Worm (Caenorhabditis elegans) whole organism, late embryonic: ENCODE results near the gene srx-125.

Experiments
- ceh-2 ChIP-seq: sonication (generic microtip); optimal IDR thresholded peaks from 2 replicates; lab custom pipeline; 2016; ENCODE audit warnings: missing genotype, missing genetic modification characterization, missing compliant biosample characterization
- ceh-34 ChIP-seq: sonication (generic microtip); optimal IDR thresholded peaks from 2 replicates; lab custom pipeline; 2016; ENCODE audit warnings: mild to moderate bottlenecking, missing genetic modification characterization, missing compliant biosample characterization
- ceh-45 ChIP-seq: fragments of 200-800 bp; sonication (Bioruptor generic); IDR thresholded peaks from 2 replicates; pipeline ENCODE4 v1.3.6; 2022; ENCODE audit warnings: missing genetic modification reagents, missing genetic modification characterization, missing compliant biosample characterization
- gmeb-2 ChIP-seq: sonication (generic microtip); optimal IDR thresholded peaks from 2 replicates; lab custom pipeline; 2016; ENCODE audit warnings: missing genetic modification characterization, inconsistent platforms, missing compliant biosample characterization
- pha-4 ChIP-seq: fragments of 150-350 bp; optimal IDR thresholded peaks from 2 replicates; lab custom pipeline; 2018; ENCODE audit warnings: missing biosample characterization, missing genetic modification reagents, missing genetic modification characterization

DNA sequence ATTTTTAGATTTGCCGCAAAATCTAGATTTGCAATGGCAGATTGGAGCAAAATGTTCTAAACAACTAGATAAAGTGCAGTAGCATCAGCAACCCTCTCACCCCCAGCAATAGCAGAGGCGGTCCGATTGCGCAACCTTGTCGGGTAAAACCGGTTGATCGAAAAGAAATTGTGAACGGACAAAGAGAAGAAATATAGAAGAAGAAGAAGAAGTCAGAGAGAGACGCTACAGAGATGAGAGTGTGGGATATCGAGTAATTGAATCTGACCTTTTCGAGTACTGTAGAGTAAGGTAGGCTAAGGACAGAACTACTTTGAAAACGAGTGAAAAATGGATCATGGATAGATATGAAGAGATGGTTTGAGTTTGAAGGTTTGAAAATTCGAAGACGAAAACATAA is 8.7 kb downstream of the srx-125 start:
- no peak for TF ChIP-seq ceh-34
- TF ChIP-seq ceh-45 = no peak
- TF ChIP-seq gmeb-2 = no peak
- no peak for TF ChIP-seq ceh-2
- TF ChIP-seq pha-4 (tag; lab: Kevin White, UChicago) = no peak
